Fruit fly (Drosophila melanogaster): ENCODE results near the gene CG10467.

- no peak for TF ChIP-seq fru (GFP tag; optimal IDR thresholded peaks at IDR 0.05)
- TF ChIP-seq psq (GFP tag; optimal IDR thresholded peaks at IDR 0.05): no peak
- no peak for TF ChIP-seq Hnf4 (GFP tag; optimal IDR thresholded peaks at IDR 0.05)
- no peak for TF ChIP-seq Dfd (GFP tag; optimal IDR thresholded peaks at IDR 0.05)
- TF ChIP-seq N (GFP tag; optimal IDR thresholded peaks at IDR 0.05): no peak
- peak; percentile 74 for TF ChIP-seq Myc (optimal IDR thresholded peaks at IDR 0.05)
Measured at dm6 chr3L:6129591-6129990, 35.0 kb upstream of the CG10467 start.
